Worm (Caenorhabditis elegans) whole organism, midembryonic: Measurements from ENCODE around the gene ZK1236.5.

Experiments
- T22C8.4 ChIP-seq: fragments of 200-800 bp; sonication (Bioruptor generic); IDR thresholded peaks from 2 replicates; pipeline ENCODE4 v1.3.6; 2022; ENCODE audit warnings: missing genetic modification characterization, missing compliant biosample characterization
- cog-1 ChIP-seq: sonication (generic microtip); optimal IDR thresholded peaks from 2 replicates; lab custom pipeline; 2016; ENCODE audit warnings: missing genetic modification characterization, missing compliant biosample characterization
- flt-1 ChIP-seq: fragments of 200-800 bp; sonication (Bioruptor generic); IDR thresholded peaks from 2 replicates; pipeline ENCODE4 v1.3.6; 2022; ENCODE audit warnings: missing genetic modification characterization, missing compliant biosample characterization
- klf-2 ChIP-seq: fragments of 200-800 bp; sonication (Bioruptor generic); conservative IDR thresholded peaks from 2 replicates; pipeline ENCODE4 v1.3.6; 2022; ENCODE audit warnings: missing genetic modification reagents, missing genetic modification characterization, missing compliant biosample characterization
- med-1 ChIP-seq: sonication (generic microtip); optimal IDR thresholded peaks from 2 replicates; lab custom pipeline; 2017; ENCODE audit warnings: missing genetic modification characterization, mild to moderate bottlenecking, missing compliant biosample characterization, antibody characterized with exemption, missing genetic modification reagents; ENCODE audit not compliant: insufficient read depth
- ref-1 ChIP-seq: fragments of 200-800 bp; sonication (Bioruptor generic); conservative IDR thresholded peaks from 2 replicates; pipeline ENCODE4 v1.3.6; 2022; ENCODE audit warnings: missing genetic modification reagents, missing genetic modification characterization, missing compliant biosample characterization
- tab-1 ChIP-seq: fragments of 200-800 bp; sonication (Bioruptor generic); IDR thresholded peaks from 2 replicates; pipeline ENCODE4 v1.3.6; 2022; ENCODE audit warnings: missing genetic modification characterization, missing compliant biosample characterization
- ztf-23 ChIP-seq: fragments of 200-800 bp; sonication (Bioruptor generic); IDR thresholded peaks from 2 replicates; pipeline ENCODE4 v1.3.6; 2022; ENCODE audit warnings: missing genetic modification reagents, missing genetic modification characterization, missing compliant biosample characterization
- ztf-29 ChIP-seq: fragments of 200-800 bp; sonication (Bioruptor generic); IDR thresholded peaks from 2 replicates; pipeline ENCODE4 v1.3.6; 2022; ENCODE audit warnings: missing genetic modification reagents, missing genetic modification characterization, missing compliant biosample characterization

Gene ZK1236.5

ce11 chrIII:8435074-8435473 lies 3.1 kb upstream of the ZK1236.5 start, which contains the start of gene ZK1236.9:
Gene ZK1236.9, minus strand, starts transcription at chrIII:8435174.
- no peak for TF ChIP-seq tab-1 (GFP tag; lab: Robert Waterston, UW)
- no peak for TF ChIP-seq med-1 (GFP tag; lab: Kevin White, UChicago)
- no peak for TF ChIP-seq flt-1 (GFP tag; lab: Robert Waterston, UW)
- no peak for TF ChIP-seq ztf-23 (GFP tag; lab: Robert Waterston, UW)
- no peak for TF ChIP-seq klf-2 (GFP tag; lab: Robert Waterston, UW)
- TF ChIP-seq ztf-29 (GFP tag; lab: Robert Waterston, UW): no peak
- no peak for TF ChIP-seq ref-1 (GFP tag; lab: Robert Waterston, UW)
- no peak for TF ChIP-seq cog-1
- no peak for TF ChIP-seq T22C8.4 (GFP tag; lab: Robert Waterston, UW)

ce11 chrIII:8429497-8429896 lies 2.5 kb downstream of the ZK1236.5 start:
- no peak for TF ChIP-seq cog-1
- no peak for TF ChIP-seq tab-1 (GFP tag; lab: Robert Waterston, UW)
- no peak for TF ChIP-seq flt-1 (GFP tag; lab: Robert Waterston, UW)
- TF ChIP-seq klf-2 (GFP tag; lab: Robert Waterston, UW): no peak
- no peak for TF ChIP-seq T22C8.4 (GFP tag; lab: Robert Waterston, UW)
- no peak for TF ChIP-seq med-1 (GFP tag; lab: Kevin White, UChicago)
- TF ChIP-seq ref-1 (GFP tag; lab: Robert Waterston, UW): no peak
- no peak for TF ChIP-seq ztf-29 (GFP tag; lab: Robert Waterston, UW)

- no peak for TF ChIP-seq ref-1 (GFP tag; lab: Robert Waterston, UW)
- no peak for TF ChIP-seq ztf-29 (GFP tag; lab: Robert Waterston, UW)
- TF ChIP-seq klf-2 (GFP tag; lab: Robert Waterston, UW): no peak
- no peak for TF ChIP-seq cog-1
- no peak for TF ChIP-seq med-1 (GFP tag; lab: Kevin White, UChicago)
- TF ChIP-seq ztf-23 (GFP tag; lab: Robert Waterston, UW): no peak
- no peak for TF ChIP-seq tab-1 (GFP tag; lab: Robert Waterston, UW)
Measured at ce11 chrIII:8429035-8429434, 3.0 kb downstream of the ZK1236.5 start, which contains the start of gene ZK1236.1. Gene ZK1236.1, plus strand, starts transcription at chrIII:8429297.

ce11 chrIII:8426271-8426670 lies 5.7 kb downstream of the ZK1236.5 start, which contains the start of gene cec-1:
Gene cec-1, plus strand, starts transcription at chrIII:8426333.
- no peak for TF ChIP-seq flt-1 (GFP tag; lab: Robert Waterston, UW)
- no peak for TF ChIP-seq T22C8.4 (GFP tag; lab: Robert Waterston, UW)
- no peak for TF ChIP-seq ztf-23 (GFP tag; lab: Robert Waterston, UW)
- no peak for TF ChIP-seq ztf-29 (GFP tag; lab: Robert Waterston, UW)
- TF ChIP-seq med-1 (GFP tag; lab: Kevin White, UChicago): no peak
- no peak for TF ChIP-seq klf-2 (GFP tag; lab: Robert Waterston, UW)
- TF ChIP-seq ref-1 (GFP tag; lab: Robert Waterston, UW): no peak
- TF ChIP-seq tab-1 (GFP tag; lab: Robert Waterston, UW): no peak
- no peak for TF ChIP-seq cog-1

DNA sequence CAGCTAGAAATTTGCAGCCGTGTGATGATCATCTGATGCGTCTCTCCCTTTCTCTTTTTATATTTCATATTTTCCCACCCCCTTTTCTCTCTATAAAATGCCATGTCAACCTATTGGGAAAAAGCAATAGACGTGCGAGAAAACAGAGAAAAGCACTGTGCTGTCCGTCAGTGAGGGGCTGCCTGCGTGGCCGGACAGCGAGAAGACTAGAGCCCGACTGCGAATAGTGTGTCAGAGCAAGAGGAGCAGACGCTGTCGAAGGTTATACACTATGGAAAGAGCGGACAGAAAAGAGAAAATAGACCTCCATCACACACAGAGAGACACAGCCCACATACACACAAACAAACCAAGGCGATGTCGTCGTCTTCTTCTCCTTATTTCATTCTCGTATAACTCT lies 6.9 kb downstream of the ZK1236.5 start:
- TF ChIP-seq klf-2 (GFP tag; lab: Robert Waterston, UW) (no peak), T22C8.4 (GFP tag; lab: Robert Waterston, UW) (no peak), cog-1 (peak; percentile 62), med-1 (GFP tag; lab: Kevin White, UChicago) (no peak), tab-1 (GFP tag; lab: Robert Waterston, UW) (no peak), ref-1 (GFP tag; lab: Robert Waterston, UW) (no peak), ztf-29 (GFP tag; lab: Robert Waterston, UW) (peak; percentile 59; the same call in 1 of the 2 replicates), ztf-23 (GFP tag; lab: Robert Waterston, UW) (peak; percentile 40; the same call in 1 of the 2 replicates), flt-1 (GFP tag; lab: Robert Waterston, UW) (no peak)

DNA sequence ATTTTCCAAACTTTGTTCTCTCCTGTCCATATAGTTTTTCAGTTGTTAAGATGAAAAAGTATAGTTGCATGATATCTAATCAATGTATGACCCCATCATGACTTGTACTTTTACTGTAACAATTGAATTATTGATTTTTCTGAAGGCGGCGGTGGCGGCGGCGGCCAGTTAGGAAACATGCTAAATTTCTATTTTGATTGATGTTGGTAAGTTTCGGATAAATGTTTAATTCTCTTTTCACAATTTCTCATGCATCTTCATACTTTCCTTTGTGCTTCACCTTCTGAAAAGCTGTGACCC lies 14.1 kb downstream of the ZK1236.5 start, which contains the start of gene sor-1:
Gene sor-1, plus strand, starts transcription at position 201 of the 300 bp plus-strand sequence.
- TF ChIP-seq ref-1 (GFP tag; lab: Robert Waterston, UW) (no peak), tab-1 (GFP tag; lab: Robert Waterston, UW) (no peak), T22C8.4 (GFP tag; lab: Robert Waterston, UW) (peak; percentile 62; the same call in 1 of the 2 replicates)

ce11 chrIII:8417192-8417967 lies 14.6 kb downstream of the ZK1236.5 start:
- peak; percentile 64; the same call in 1 of the 2 replicates for TF ChIP-seq T22C8.4 (GFP tag; lab: Robert Waterston, UW)
- 0 out of 2 replicates have a peak, but pooled peaks have one; percentile 38 for TF ChIP-seq flt-1 (GFP tag; lab: Robert Waterston, UW)
- peak; percentile 43; the same call in 1 of the 2 replicates for TF ChIP-seq ztf-23 (GFP tag; lab: Robert Waterston, UW)
- peak; percentile 95 for TF ChIP-seq cog-1
- TF ChIP-seq med-1 (GFP tag; lab: Kevin White, UChicago): no peak
- no peak for TF ChIP-seq ztf-29 (GFP tag; lab: Robert Waterston, UW)
- TF ChIP-seq tab-1 (GFP tag; lab: Robert Waterston, UW): no peak

DNA sequence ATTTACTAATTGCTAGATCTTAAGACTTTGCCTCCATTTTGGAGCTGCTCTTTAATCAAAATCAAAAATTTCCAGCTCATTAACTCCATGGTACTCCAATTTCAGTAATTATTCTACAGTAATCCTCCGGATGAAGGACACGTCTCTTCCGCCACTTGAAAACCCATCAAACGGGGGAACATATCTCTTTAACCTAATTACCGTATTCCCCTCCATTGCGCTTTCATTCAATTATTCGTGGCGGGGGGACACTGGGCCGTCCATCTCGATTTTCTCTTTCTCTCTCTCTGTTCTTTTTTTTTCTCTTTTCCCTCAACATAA lies 15.2 kb downstream of the ZK1236.5 start:
- TF ChIP-seq klf-2 (GFP tag; lab: Robert Waterston, UW): no peak
- no peak for TF ChIP-seq ztf-23 (GFP tag; lab: Robert Waterston, UW)
- no peak for TF ChIP-seq T22C8.4 (GFP tag; lab: Robert Waterston, UW)
- TF ChIP-seq flt-1 (GFP tag; lab: Robert Waterston, UW): no peak
- TF ChIP-seq ref-1 (GFP tag; lab: Robert Waterston, UW): no peak
- TF ChIP-seq cog-1: no peak
- TF ChIP-seq tab-1 (GFP tag; lab: Robert Waterston, UW): no peak
- TF ChIP-seq med-1 (GFP tag; lab: Kevin White, UChicago): no peak
- TF ChIP-seq ztf-29 (GFP tag; lab: Robert Waterston, UW): no peak

ce11 chrIII:8413501-8413900 lies 18.5 kb downstream of the ZK1236.5 start:
- TF ChIP-seq ref-1 (GFP tag; lab: Robert Waterston, UW) (no peak), ztf-23 (GFP tag; lab: Robert Waterston, UW) (no peak), klf-2 (GFP tag; lab: Robert Waterston, UW) (no peak), cog-1 (no peak), med-1 (GFP tag; lab: Kevin White, UChicago) (no peak), tab-1 (GFP tag; lab: Robert Waterston, UW) (no peak), T22C8.4 (GFP tag; lab: Robert Waterston, UW) (no peak), flt-1 (GFP tag; lab: Robert Waterston, UW) (no peak), ztf-29 (GFP tag; lab: Robert Waterston, UW) (no peak)
